Fruit fly (Drosophila melanogaster) whole organism, wandering third instar larva: ENCODE results near the gene wwk.

Source experiments
- GATAd ChIP-seq: sonication (Bioruptor generic); optimal IDR thresholded peaks from 2 replicates; lab custom pipeline; 2016; ENCODE audit warnings: missing biosample characterization, missing genetic modification characterization
- Myc ChIP-seq: fragments of >200 bp; optimal IDR thresholded peaks from 2 replicates; lab custom pipeline; 2017
- OdsH ChIP-seq: fragments of 200-800 bp; sonication (Bioruptor generic); optimal IDR thresholded peaks from 2 replicates; lab custom pipeline; 2016; ENCODE audit warnings: missing biosample characterization, mild to moderate bottlenecking, missing genetic modification characterization
- Vsx2 ChIP-seq: fragments of 200-300, 225-300 bp; sonication (Bioruptor generic); optimal IDR thresholded peaks from 2 replicates; lab custom pipeline; 2018; ENCODE audit warnings: missing biosample characterization, missing genetic modification characterization; ENCODE audit not compliant: partially characterized antibody
- foxo ChIP-seq, 2 experiments: fragments of 200-800 bp; sonication (Bioruptor generic); optimal IDR thresholded peaks; 2 replicates in 1 of 2; 3 replicates in 1 of 2; lab custom pipeline; 2016 to 2017; ENCODE audit warnings: missing biosample characterization in 2 of 2, missing genetic modification characterization in 2 of 2
- psq ChIP-seq: fragments of 200-800 bp; sonication (Bioruptor generic); optimal IDR thresholded peaks from 3 replicates; lab custom pipeline; 2017; ENCODE audit warnings: missing biosample characterization, mild to moderate bottlenecking, missing genetic modification characterization, moderate library complexity
- tai ChIP-seq: sonication (Bioruptor generic); optimal IDR thresholded peaks from 2 replicates; lab custom pipeline; 2016; ENCODE audit warnings: missing biosample characterization, missing genetic modification characterization

DNA sequence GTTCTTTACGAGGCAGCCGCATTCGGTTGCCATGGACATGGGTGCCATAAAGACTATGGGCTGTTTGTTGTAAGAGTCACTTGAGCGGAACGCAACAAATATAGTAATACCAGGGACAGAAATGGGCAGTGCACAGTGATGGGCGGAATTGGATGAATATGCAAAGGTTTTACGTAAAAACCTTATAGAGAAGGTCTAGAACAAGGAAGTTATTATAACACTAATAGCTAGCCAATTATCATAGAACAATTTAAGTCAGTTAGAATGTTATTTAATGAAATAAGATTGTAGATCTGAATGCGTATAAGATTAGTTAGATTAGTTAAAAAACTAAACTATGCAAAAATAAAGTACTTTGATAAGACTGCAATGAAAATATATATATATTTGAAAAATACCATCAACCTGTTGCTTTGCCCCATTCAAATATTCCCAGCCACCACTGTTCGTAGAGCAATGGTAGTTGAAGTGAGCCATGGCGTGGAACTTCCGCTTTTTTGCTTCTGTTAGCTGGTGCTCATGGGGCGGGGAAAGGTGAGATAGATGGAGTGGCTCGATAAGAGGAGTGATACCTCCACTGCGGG, 21.7 kb upstream of the wwk start:
- no peak for TF ChIP-seq tai
- TF ChIP-seq OdsH, result no peak
- TF ChIP-seq Vsx2 (GFP tag; lab: Kevin White, UChicago), result no peak
- TF ChIP-seq foxo (GFP tag; optimal IDR thresholded peaks at IDR 0.05; lab: Kevin White, UChicago), result no peak
- TF ChIP-seq Myc, result no peak
- no peak for TF ChIP-seq GATAd (GFP tag; lab: Kevin White, UChicago)
- no peak for TF ChIP-seq psq (GFP tag; lab: Kevin White, UChicago)
